Fruit fly (Drosophila melanogaster): ENCODE data around the gene CG14322.

Gene CG14322

DNA sequence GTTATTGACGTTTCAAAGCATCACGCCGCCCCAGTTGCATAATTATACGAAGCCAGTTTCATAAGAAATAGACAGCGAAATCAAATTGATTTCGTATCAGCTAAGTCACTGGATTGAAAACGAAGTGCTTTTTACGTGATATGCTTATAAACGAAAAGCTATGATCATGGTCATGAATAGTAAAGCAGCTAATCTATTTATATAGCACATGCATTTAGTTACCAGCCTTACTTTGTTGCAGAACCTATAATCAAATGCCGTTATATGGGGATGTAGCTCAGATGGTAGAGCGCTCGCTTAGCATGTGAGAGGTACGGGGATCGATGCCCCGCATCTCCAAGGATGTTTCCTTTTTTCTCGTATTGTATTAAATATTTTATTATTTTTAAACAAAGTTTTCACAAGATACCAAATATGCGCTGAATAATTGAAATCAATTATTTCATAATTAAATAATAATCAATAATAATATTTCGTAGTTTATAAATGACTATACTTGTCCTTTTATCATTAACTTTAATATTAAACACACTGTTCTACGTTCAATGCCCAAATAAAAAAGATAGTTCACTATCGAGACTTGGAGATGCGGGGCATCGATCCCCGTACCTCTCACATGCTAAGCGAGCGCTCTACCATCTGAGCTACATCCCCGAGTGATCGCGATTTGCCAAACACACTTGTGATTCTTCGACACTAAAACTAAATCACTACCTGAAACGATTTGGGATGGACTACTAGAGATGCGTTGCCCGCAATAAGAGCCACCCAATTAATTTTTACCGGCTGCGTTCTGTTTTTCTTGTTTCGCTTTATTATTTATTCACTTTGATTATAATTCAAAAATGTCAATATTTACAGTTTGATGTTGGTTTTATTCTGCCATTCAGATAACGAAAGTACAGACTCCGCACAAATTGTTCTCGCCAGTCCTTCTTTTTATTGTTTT, 1.1 kb upstream of the CG14322 start (continued):
- TF ChIP-seq CG32772 (GFP tag; IDR thresholded peaks at IDR 0.05) (no peak), yki (optimal IDR thresholded peaks at IDR 0.05) (no peak), CG10274 (GFP tag; optimal IDR thresholded peaks at IDR 0.05) (no peak), CG4328 (GFP tag; optimal IDR thresholded peaks at IDR 0.05) (no peak), tll (GFP tag; optimal IDR thresholded peaks at IDR 0.05) (peak in 1 of 2 experiments; percentile 36), CG14050 (GFP tag; IDR thresholded peaks at IDR 0.05) (no peak), CG12769 (tag; optimal IDR thresholded peaks at IDR 0.05) (no peak), Bteb2 (GFP tag; optimal IDR thresholded peaks at IDR 0.05) (no peak), BtbVII (GFP tag; optimal IDR thresholded peaks at IDR 0.05) (no peak), CG13894 (tag; optimal IDR thresholded peaks at IDR 0.05) (no peak), sens (GFP tag) (peak; percentile 88), sob (GFP tag; IDR thresholded peaks at IDR 0.05) (peak; percentile 37; the same call in 1 of the 2 replicates), zen2 (GFP tag; IDR thresholded peaks at IDR 0.05; ENCODE audit: partially characterized antibody) (no peak; the same call in 2 of the 3 replicates), aop (GFP tag; IDR thresholded peaks at IDR 0.05) (no peak), Hr78 (GFP tag; optimal IDR thresholded peaks at IDR 0.05) (no peak), CG2875 (GFP tag; optimal IDR thresholded peaks at IDR 0.05) (no peak), al (GFP tag; IDR thresholded peaks at IDR 0.05) (no peak), vfl (GFP tag; optimal IDR thresholded peaks at IDR 0.05) (no peak), CG6813 (GFP tag; optimal IDR thresholded peaks at IDR 0.05) (no peak), caup (GFP tag; optimal IDR thresholded peaks at IDR 0.05; ENCODE audit: severe bottlenecking) (no peak), CG34422 (GFP tag; IDR thresholded peaks at IDR 0.05) (0 out of 3 replicates have a peak, but pooled peaks have one; percentile 9), CG15269 (tag; optimal IDR thresholded peaks at IDR 0.05) (no peak), hkb (optimal IDR thresholded peaks at IDR 0.05) (no peak), hkb (GFP tag; IDR thresholded peaks at IDR 0.05) (no peak), CG6272 (GFP tag; IDR thresholded peaks at IDR 0.05) (0 out of 2 replicates have a peak, but pooled peaks have one; percentile 15), scrt (GFP tag; optimal IDR thresholded peaks at IDR 0.05) (no peak), run (tag; optimal IDR thresholded peaks at IDR 0.05) (no peak), Atf3 (GFP tag; optimal IDR thresholded peaks at IDR 0.05) (no peak), Dip2 (GFP tag; IDR thresholded peaks at IDR 0.05) (no peak), CG7556 (GFP tag; optimal IDR thresholded peaks at IDR 0.05) (no peak), h (optimal IDR thresholded peaks at IDR 0.05) (no peak), CG6765 (GFP tag; optimal IDR thresholded peaks at IDR 0.05) (no peak), pfk (GFP tag; optimal IDR thresholded peaks at IDR 0.05) (peak; percentile 90), CG9215 (GFP tag; IDR thresholded peaks at IDR 0.05) (no peak), H15 (GFP tag; IDR thresholded peaks at IDR 0.05) (no peak), danr (GFP tag; IDR thresholded peaks at IDR 0.05) (no peak), CG9437 (GFP tag; optimal IDR thresholded peaks at IDR 0.05) (no peak), Bgb (GFP tag; IDR thresholded peaks at IDR 0.05; ENCODE audit: partially characterized antibody) (peak; percentile 70), chm (GFP tag; IDR thresholded peaks at IDR 0.05) (peak; percentile 20; the same call in 1 of the 2 replicates), CG18262 (tag; optimal IDR thresholded peaks at IDR 0.05) (no peak), cwo (GFP tag; optimal IDR thresholded peaks at IDR 0.05) (no peak), CG6254 (GFP tag; optimal IDR thresholded peaks at IDR 0.05) (no peak), YL-1 (GFP tag; optimal IDR thresholded peaks at IDR 0.05) (no peak), hth (optimal IDR thresholded peaks at IDR 0.05) (no peak), CG6854 (GFP tag; optimal IDR thresholded peaks at IDR 0.05) (no peak), CG18599 (GFP tag; optimal IDR thresholded peaks at IDR 0.05) (no peak), CG17361 (GFP tag; IDR thresholded peaks at IDR 0.05) (no peak), lab (GFP tag; optimal IDR thresholded peaks at IDR 0.05) (peak; percentile 11), tap (tag; optimal IDR thresholded peaks at IDR 0.05) (no peak)
